Worm (Caenorhabditis elegans) whole organism, young adult: ENCODE measurements around the gene T02E9.6.

Experiments
- Y53F4B.3 ChIP-seq: fragments of 200-800 bp; sonication (Bioruptor generic); IDR thresholded peaks from 2 replicates; pipeline ENCODE4 v1.3.6; 2022; ENCODE audit warnings: missing genetic modification reagents, missing genetic modification characterization, missing compliant biosample characterization
- Y53G8AR.9 ChIP-seq: fragments of 200-800 bp; sonication (Bioruptor generic); conservative IDR thresholded peaks from 2 replicates; pipeline ENCODE4 v1.3.6; 2022; ENCODE audit warnings: missing genetic modification reagents, missing genetic modification characterization, missing compliant biosample characterization
- attf-3 ChIP-seq: fragments of 200-800 bp; sonication (Bioruptor generic); conservative IDR thresholded peaks from 2 replicates; pipeline ENCODE4 v1.3.6; 2022; ENCODE audit warnings: missing genetic modification reagents, missing genetic modification characterization, missing compliant biosample characterization
- attf-5 ChIP-seq: fragments of 200-800 bp; sonication (Bioruptor generic); optimal IDR thresholded peaks from 2 replicates; lab custom pipeline; 2018; ENCODE audit warnings: mild to moderate bottlenecking, missing genetic modification characterization, missing compliant biosample characterization
- bed-1 ChIP-seq: fragments of 200-800 bp; sonication (Bioruptor generic); IDR thresholded peaks from 2 replicates; pipeline ENCODE4 v1.3.6; 2022; ENCODE audit warnings: missing genetic modification reagents, missing genetic modification characterization, missing compliant biosample characterization
- dpl-1 ChIP-seq: fragments of 150-350 bp; optimal IDR thresholded peaks from 2 replicates; lab custom pipeline; 2014; ENCODE audit warnings: missing biosample characterization, missing genetic modification reagents, missing genetic modification characterization
- ekl-4 ChIP-seq: fragments of 200-800 bp; sonication (Bioruptor generic); IDR thresholded peaks from 2 replicates; pipeline ENCODE4 v1.3.6; 2022; ENCODE audit warnings: missing genetic modification reagents, missing genetic modification characterization, missing compliant biosample characterization
- hlh-26 ChIP-seq: fragments of 200-800 bp; sonication (Bioruptor generic); conservative IDR thresholded peaks from 2 replicates; pipeline ENCODE4 v1.3.6; 2022; ENCODE audit warnings: missing genetic modification reagents, missing genetic modification characterization, missing compliant biosample characterization
- madf-6 ChIP-seq: fragments of 200-800 bp; sonication (Bioruptor generic); IDR thresholded peaks from 2 replicates; pipeline ENCODE4 v1.3.6; 2022; ENCODE audit warnings: missing genetic modification reagents, missing genetic modification characterization, missing compliant biosample characterization
- mxl-1 ChIP-seq: sonication (generic microtip); optimal IDR thresholded peaks from 2 replicates; lab custom pipeline; 2016; ENCODE audit warnings: missing genetic modification characterization, missing compliant biosample characterization
- nhr-90 ChIP-seq: sonication (generic microtip); optimal IDR thresholded peaks from 2 replicates; lab custom pipeline; 2016; ENCODE audit warnings: missing genotype, mild to moderate bottlenecking, missing genetic modification characterization, missing compliant biosample characterization
- snpc-3.4 ChIP-seq: sonication (generic microtip); optimal IDR thresholded peaks from 2 replicates; lab custom pipeline; 2017; ENCODE audit warnings: missing genetic modification characterization, mild to moderate bottlenecking, missing compliant biosample characterization, antibody characterized with exemption, moderate library complexity, missing genotype, missing genetic modification reagents
- snpc-4 ChIP-seq, 5 experiments: fragments of 150-350 bp in 1 of 5; sonication (generic microtip) in 4 of 5; optimal IDR thresholded peaks; 2 replicates each; lab custom pipeline; 2014 to 2018; ENCODE audit warnings: missing genetic modification characterization in 5 of 5, missing biosample characterization in 3 of 5, antibody characterized with exemption in 2 of 5, mild to moderate bottlenecking in 2 of 5, missing compliant biosample characterization in 2 of 5, missing genotype in 2 of 5, moderate library complexity in 2 of 5, missing genetic modification reagents in 1 of 5

ce11 chrV:11302698-11303097, 31.4 kb downstream of the T02E9.6 start, which contains the start of gene srh-46:
- TF ChIP-seq snpc-4 (GFP tag; optimal IDR thresholded peaks at IDR 0.05; lab: Kevin White, UChicago) (no peak), snpc-4 (tag; optimal IDR thresholded peaks at IDR 0.05; lab: Kevin White, UChicago) (no peak), nhr-90 (no peak), Y53G8AR.9 (no peak), madf-6 (GFP tag; lab: Robert Waterston, UW) (no peak), attf-5 (GFP tag; lab: Kevin White, UChicago) (no peak), hlh-26 (GFP tag; lab: Robert Waterston, UW) (no peak), mxl-1 (tag; lab: Kevin White, UChicago) (no peak), attf-3 (GFP tag; lab: Robert Waterston, UW) (no peak), bed-1 (GFP tag; lab: Robert Waterston, UW) (no peak), ekl-4 (GFP tag; lab: Robert Waterston, UW) (no peak), snpc-3.4 (tag; lab: Kevin White, UChicago) (no peak), Y53F4B.3 (no peak), dpl-1 (GFP tag; lab: Kevin White, UChicago) (no peak)
